Worm (Caenorhabditis elegans): ENCODE results near the gene col-106.

DNA sequence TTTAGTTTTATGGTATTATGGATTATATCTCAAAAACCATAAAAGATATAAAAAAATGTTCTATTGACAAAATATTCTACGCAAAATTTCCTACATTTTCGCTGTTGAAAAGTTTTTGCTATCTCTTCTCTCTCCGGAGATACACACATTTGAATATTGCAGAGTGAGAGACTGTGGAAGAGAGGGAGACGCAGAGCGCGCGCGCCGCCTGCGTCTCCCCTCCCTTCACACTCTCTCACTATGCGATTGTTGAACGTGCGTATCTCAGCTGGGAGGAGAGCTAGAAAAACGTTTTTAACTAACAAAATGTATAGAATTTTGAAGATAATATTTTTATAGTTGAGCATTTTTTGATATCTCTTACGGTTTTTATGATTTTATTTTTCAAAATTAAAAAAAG is 8.5 kb upstream of the col-106 start:
- TF ChIP-seq unc-39 (tag; optimal IDR thresholded peaks at IDR 0.05) (no peak), nhr-25 (tag; optimal IDR thresholded peaks at IDR 0.05) (no peak), nhr-11 (tag; optimal IDR thresholded peaks at IDR 0.05) (no peak), tbx-2 (tag; optimal IDR thresholded peaks at IDR 0.05) (no peak), elt-2 (tag; optimal IDR thresholded peaks at IDR 0.05) (no peak), lin-15B (tag; optimal IDR thresholded peaks at IDR 0.05) (no peak), ceh-82 (tag; optimal IDR thresholded peaks at IDR 0.05) (no peak), nfya-1 (tag; optimal IDR thresholded peaks at IDR 0.05; ENCODE audit: insufficient read depth) (no peak), unc-62 (GFP tag; optimal IDR thresholded peaks at IDR 0.05) (no peak), pqm-1 (tag; optimal IDR thresholded peaks at IDR 0.05) (no peak), R02D3.7 (tag; optimal IDR thresholded peaks at IDR 0.05) (no peak), elt-3 (tag; optimal IDR thresholded peaks at IDR 0.05) (no peak), nhr-237 (tag; optimal IDR thresholded peaks at IDR 0.05) (no peak), pha-4 (tag; optimal IDR thresholded peaks at IDR 0.05) (no peak)
